Fruit fly (Drosophila melanogaster) whole organism, prepupa: ENCODE results near the gene ND-B14.5A.

Source experiments
- Blimp-1 ChIP-seq: fragments of 200-800 bp; sonication (Bioruptor generic); optimal IDR thresholded peaks from 3 replicates; lab custom pipeline; 2017; ENCODE audit warnings: missing biosample characterization, missing genetic modification characterization, mild to moderate bottlenecking, moderate library complexity, missing genetic modification reagents
- CG10669 ChIP-seq: fragments of 200-800 bp; sonication (Bioruptor generic); optimal IDR thresholded peaks from 3 replicates; lab custom pipeline; 2018; ENCODE audit warnings: missing biosample characterization, mild to moderate bottlenecking, missing genetic modification characterization, moderate library complexity
- CG1621 ChIP-seq: fragments of 200-800 bp; sonication (Bioruptor generic); optimal IDR thresholded peaks from 3 replicates; lab custom pipeline; 2018; ENCODE audit warnings: missing biosample characterization, mild to moderate bottlenecking, missing genetic modification characterization
- CG16779 ChIP-seq: fragments of 200-800 bp; sonication (Bioruptor generic); optimal IDR thresholded peaks from 3 replicates; lab custom pipeline; 2017; ENCODE audit warnings: missing biosample characterization, mild to moderate bottlenecking, missing genetic modification characterization
- CG3032 ChIP-seq: fragments of 200-800 bp; optimal IDR thresholded peaks from 2 replicates; lab custom pipeline; 2019; ENCODE audit warnings: missing biosample characterization, mild to moderate bottlenecking, missing genetic modification characterization, moderate library complexity
- CG31627 ChIP-seq: fragments of 200-800 bp; sonication (Bioruptor generic); optimal IDR thresholded peaks from 3 replicates; lab custom pipeline; 2016; ENCODE audit warnings: missing biosample characterization, missing genetic modification characterization
- CG32006 ChIP-seq: fragments of 200-800 bp; sonication (Bioruptor generic); optimal IDR thresholded peaks from 3 replicates; lab custom pipeline; 2017; ENCODE audit warnings: missing biosample characterization, mild to moderate bottlenecking, missing genetic modification characterization
- CG34406 ChIP-seq: fragments of 200-800 bp; sonication (Bioruptor generic); optimal IDR thresholded peaks from 3 replicates; lab custom pipeline; 2016; ENCODE audit warnings: missing biosample characterization, missing genetic modification characterization
- CG3919 ChIP-seq: fragments of 200-800 bp; sonication (Bioruptor generic); optimal IDR thresholded peaks from 3 replicates; lab custom pipeline; 2016; ENCODE audit warnings: missing biosample characterization, missing genetic modification characterization
- CG6163 ChIP-seq: fragments of 200-800 bp; sonication (Bioruptor generic); IDR thresholded peaks from 3 replicates; pipeline ENCODE4 v1.3.6; 2022; ENCODE audit warnings: missing biosample characterization, missing genetic modification characterization
- CG6276 ChIP-seq: fragments of 200-800 bp; sonication (Bioruptor generic); optimal IDR thresholded peaks from 2 replicates; lab custom pipeline; 2017; ENCODE audit warnings: missing biosample characterization, mild to moderate bottlenecking, missing genetic modification characterization
- CG6792 ChIP-seq: fragments of 200-800 bp; sonication (Bioruptor generic); optimal IDR thresholded peaks from 3 replicates; lab custom pipeline; 2016; ENCODE audit warnings: missing biosample characterization, missing genetic modification characterization
- CG6808 ChIP-seq: fragments of 200-800 bp; sonication (Bioruptor generic); optimal IDR thresholded peaks from 3 replicates; lab custom pipeline; 2017; ENCODE audit warnings: missing biosample characterization, missing genetic modification characterization, mild to moderate bottlenecking, moderate library complexity, missing genetic modification reagents
- CG7368 ChIP-seq: fragments of 200-800 bp; sonication (Bioruptor generic); optimal IDR thresholded peaks from 3 replicates; lab custom pipeline; 2016; ENCODE audit warnings: missing biosample characterization, missing genetic modification characterization
- CG8119 ChIP-seq: fragments of 200-800 bp; sonication (Bioruptor generic); IDR thresholded peaks from 3 replicates; pipeline ENCODE4 v1.3.6; 2022; ENCODE audit warnings: missing biosample characterization, missing genetic modification characterization
- CG8319 ChIP-seq: fragments of 200-800 bp; sonication (Bioruptor generic); optimal IDR thresholded peaks from 3 replicates; lab custom pipeline; 2016; ENCODE audit warnings: missing biosample characterization, missing genetic modification characterization
- CG8632 ChIP-seq: fragments of 200-800 bp; sonication (Bioruptor generic); optimal IDR thresholded peaks from 3 replicates; lab custom pipeline; 2016; ENCODE audit warnings: missing biosample characterization, missing genetic modification characterization
- CG9139 ChIP-seq: fragments of 200-800 bp; sonication (Bioruptor generic); optimal IDR thresholded peaks from 3 replicates; lab custom pipeline; 2017; ENCODE audit warnings: missing biosample characterization, mild to moderate bottlenecking, missing genetic modification characterization
- Eip75B ChIP-seq: fragments of 200-800 bp; sonication (Bioruptor generic); optimal IDR thresholded peaks from 3 replicates; lab custom pipeline; 2016; ENCODE audit warnings: missing biosample characterization, missing genetic modification characterization
- Eip78C ChIP-seq: fragments of 200-800 bp; sonication (Bioruptor generic); peaks from one replicate; lab custom pipeline; 2016; ENCODE audit warnings: missing biosample characterization, missing genetic modification characterization
- Ets21C ChIP-seq: fragments of 200-800 bp; sonication (Bioruptor generic); optimal IDR thresholded peaks from 3 replicates; lab custom pipeline; 2016; ENCODE audit warnings: missing biosample characterization, missing genetic modification characterization
- Hr39 ChIP-seq: fragments of 200-800 bp; sonication (Bioruptor generic); optimal IDR thresholded peaks from 2 replicates; lab custom pipeline; 2016; ENCODE audit warnings: missing biosample characterization, missing genetic modification characterization
- Hr4 ChIP-seq: fragments of 200-800 bp; sonication (Bioruptor generic); optimal IDR thresholded peaks from 3 replicates; lab custom pipeline; 2016; ENCODE audit warnings: missing biosample characterization, missing genetic modification characterization
- OdsH ChIP-seq: fragments of 200-800 bp; sonication (Bioruptor generic); optimal IDR thresholded peaks from 3 replicates; lab custom pipeline; 2016; ENCODE audit warnings: missing biosample characterization, missing genetic modification characterization
- Sox102F ChIP-seq: fragments of 200-800 bp; sonication (Bioruptor generic); optimal IDR thresholded peaks from 2 replicates; lab custom pipeline; 2016; ENCODE audit warnings: missing biosample characterization, mild to moderate bottlenecking, missing genetic modification characterization
- Sox14 ChIP-seq: fragments of 200-800 bp; sonication (Bioruptor generic); optimal IDR thresholded peaks from 3 replicates; lab custom pipeline; 2016; ENCODE audit warnings: missing biosample characterization, missing genetic modification characterization
- Sox15 ChIP-seq: fragments of 200-800 bp; sonication (Bioruptor generic); optimal IDR thresholded peaks from 3 replicates; lab custom pipeline; 2016; ENCODE audit warnings: missing biosample characterization, missing genetic modification characterization
- achi ChIP-seq: fragments of 200-800 bp; sonication (Bioruptor generic); optimal IDR thresholded peaks from 3 replicates; lab custom pipeline; 2016; ENCODE audit warnings: missing biosample characterization, missing genetic modification characterization
- acj6 ChIP-seq: fragments of 200-800 bp; sonication (Bioruptor generic); optimal IDR thresholded peaks from 3 replicates; lab custom pipeline; 2016; ENCODE audit warnings: missing biosample characterization, missing genetic modification characterization
- cyc ChIP-seq: fragments of 200-800 bp; sonication (Bioruptor generic); optimal IDR thresholded peaks from 3 replicates; lab custom pipeline; 2016; ENCODE audit warnings: missing biosample characterization, missing genetic modification characterization
- eg ChIP-seq: fragments of 200-800 bp; sonication (Bioruptor generic); IDR thresholded peaks from 3 replicates; pipeline ENCODE4 v1.3.6; 2022; ENCODE audit warnings: missing biosample characterization, missing genetic modification characterization
- esn ChIP-seq: fragments of 200-800 bp; sonication (Bioruptor generic); optimal IDR thresholded peaks from 2 replicates; lab custom pipeline; 2016; ENCODE audit warnings: missing biosample characterization, mild to moderate bottlenecking, missing genetic modification characterization, moderate library complexity
- fd59A ChIP-seq: fragments of 200-800 bp; sonication (Bioruptor generic); optimal IDR thresholded peaks from 2 replicates; lab custom pipeline; 2017; ENCODE audit warnings: missing biosample characterization, mild to moderate bottlenecking, missing genetic modification characterization, missing genetic modification reagents
- fkh ChIP-seq: fragments of 200-800 bp; sonication (Bioruptor generic); optimal IDR thresholded peaks from 3 replicates; lab custom pipeline; 2017; ENCODE audit warnings: missing biosample characterization, mild to moderate bottlenecking, missing genetic modification characterization, moderate library complexity
- lz ChIP-seq: fragments of 200-800 bp; sonication (Bioruptor generic); optimal IDR thresholded peaks from 3 replicates; lab custom pipeline; 2016; ENCODE audit warnings: missing biosample characterization, missing genetic modification characterization
- net ChIP-seq: fragments of 200-800 bp; sonication (Bioruptor generic); optimal IDR thresholded peaks from 3 replicates; lab custom pipeline; 2016; ENCODE audit warnings: missing biosample characterization, missing genetic modification characterization
- salr ChIP-seq, 2 experiments: fragments of 200-800 bp; sonication (Bioruptor generic); optimal IDR thresholded peaks; 3 replicates each; lab custom pipeline; 2016 to 2018; ENCODE audit warnings: missing biosample characterization in 2 of 2, missing genetic modification characterization in 2 of 2, mild to moderate bottlenecking in 1 of 2
- ss ChIP-seq, 2 experiments: fragments of 200-800 bp; sonication (Bioruptor generic); optimal IDR thresholded peaks; 2 replicates in 1 of 2; 3 replicates in 1 of 2; lab custom pipeline; 2017 to 2018; ENCODE audit warnings: mild to moderate bottlenecking in 2 of 2, missing biosample characterization in 2 of 2, missing genetic modification characterization in 2 of 2, moderate library complexity in 1 of 2

Gene ND-B14.5A

dm6 chrX:2219899-2220298, 47.6 kb downstream of the ND-B14.5A start (continued):
- TF ChIP-seq CG3919 (GFP tag; lab: Kevin White, UChicago) (peak; percentile 38), cyc (GFP tag; lab: Kevin White, UChicago) (no peak), OdsH (peak; percentile 43), Eip75B (GFP tag; lab: Kevin White, UChicago) (no peak), eg (GFP tag; lab: Robert Waterston, UW) (peak; percentile 54; the same call in 2 of the 3 replicates), salr (GFP tag; optimal IDR thresholded peaks at IDR 0.05; lab: Kevin White, UChicago) (peak in 1 of 2 experiments; percentile 2), net (GFP tag; lab: Kevin White, UChicago) (no peak), CG6808 (GFP tag; lab: Kevin White, UChicago) (peak; percentile 6), CG6276 (GFP tag; lab: Kevin White, UChicago) (peak; percentile 15), CG6163 (peak; percentile 58; the same call in 2 of the 3 replicates), Ets21C (GFP tag; lab: Kevin White, UChicago) (no peak), achi (GFP tag; lab: Kevin White, UChicago) (peak; percentile 23), Sox15 (GFP tag; lab: Kevin White, UChicago) (no peak), CG31627 (GFP tag; lab: Kevin White, UChicago) (no peak), CG34406 (no peak), esn (GFP tag; lab: Kevin White, UChicago) (peak; percentile 15), fkh (no peak), CG32006 (GFP tag; lab: Kevin White, UChicago) (peak; percentile 76), CG8632 (GFP tag; lab: Kevin White, UChicago) (no peak), Eip78C (peak; percentile 75), CG3032 (tag; lab: Kevin White, UChicago) (peak; percentile 12), CG10669 (GFP tag; lab: Kevin White, UChicago) (peak; percentile 5), CG16779 (tag; lab: Kevin White, UChicago) (no peak), CG6792 (GFP tag; lab: Kevin White, UChicago) (no peak), CG7368 (GFP tag; lab: Kevin White, UChicago) (no peak), fd59A (GFP tag; lab: Kevin White, UChicago) (no peak), Sox102F (GFP tag; lab: Kevin White, UChicago) (no peak), CG1621 (tag; lab: Kevin White, UChicago) (no peak), lz (GFP tag; lab: Kevin White, UChicago) (no peak), CG9139 (GFP tag; lab: Kevin White, UChicago) (no peak), Sox14 (GFP tag; lab: Kevin White, UChicago) (peak; percentile 3), CG8319 (no peak), ss (GFP tag; optimal IDR thresholded peaks at IDR 0.05; lab: Kevin White, UChicago) (no peak)

dm6 chrX:2221598-2221997, 49.3 kb downstream of the ND-B14.5A start:
- no peak for TF ChIP-seq acj6 (GFP tag; lab: Kevin White, UChicago)
- TF ChIP-seq Blimp-1 (GFP tag; lab: Kevin White, UChicago), result no peak
- TF ChIP-seq CG3032 (tag; lab: Kevin White, UChicago), result no peak
- no peak for TF ChIP-seq CG3919 (GFP tag; lab: Kevin White, UChicago)
- TF ChIP-seq esn (GFP tag; lab: Kevin White, UChicago), result no peak
- no peak for TF ChIP-seq CG8632 (GFP tag; lab: Kevin White, UChicago)
- TF ChIP-seq salr (GFP tag; optimal IDR thresholded peaks at IDR 0.05; lab: Kevin White, UChicago), result no peak
- TF ChIP-seq ss (GFP tag; optimal IDR thresholded peaks at IDR 0.05; lab: Kevin White, UChicago), result no peak
- TF ChIP-seq CG8119 (GFP tag; lab: Robert Waterston, UW), result no peak
- TF ChIP-seq Hr39 (GFP tag; lab: Kevin White, UChicago), result no peak
- no peak for TF ChIP-seq Hr4
- no peak for TF ChIP-seq lz (GFP tag; lab: Kevin White, UChicago)
